Worm (Caenorhabditis elegans) whole organism, L3 larva: ENCODE results near the gene srg-51.
A peak's percentile ranks its signal among the peaks of the same experiment; 100 is the strongest.

Experiments
- R02D3.7 ChIP-seq: fragments of 150-350 bp; optimal IDR thresholded peaks from 2 replicates; lab custom pipeline; 2014; ENCODE audit warnings: missing biosample characterization, missing genetic modification characterization
- ZK546.5 ChIP-seq: sonication (generic microtip); optimal IDR thresholded peaks from 2 replicates; lab custom pipeline; 2017; ENCODE audit warnings: missing biosample characterization, missing genetic modification characterization
- ama-1 ChIP-seq: fragments of 150-350 bp; optimal IDR thresholded peaks from 2 replicates; lab custom pipeline; 2018
- ceh-16 ChIP-seq: sonication (generic microtip); optimal IDR thresholded peaks from 2 replicates; lab custom pipeline; 2017; ENCODE audit warnings: missing biosample characterization, missing genetic modification characterization
- ceh-28 ChIP-seq: fragments of 150-350 bp; optimal IDR thresholded peaks from 2 replicates; lab custom pipeline; 2014; ENCODE audit warnings: missing biosample characterization, missing genetic modification reagents, missing genetic modification characterization
- ceh-82 ChIP-seq: fragments of 150-350 bp; optimal IDR thresholded peaks from 2 replicates; lab custom pipeline; 2014; ENCODE audit warnings: missing biosample characterization, missing genetic modification characterization
- daf-12 ChIP-seq: fragments of 150-350 bp; optimal IDR thresholded peaks from 2 replicates; lab custom pipeline; 2014; ENCODE audit warnings: missing biosample characterization, missing genetic modification reagents, missing genetic modification characterization
- egl-27 ChIP-seq: sonication (generic microtip); optimal IDR thresholded peaks from 4 replicates; lab custom pipeline; 2017; ENCODE audit warnings: missing biosample characterization, missing genetic modification reagents, missing genetic modification characterization
- elt-1 ChIP-seq: fragments of 150-350 bp; optimal IDR thresholded peaks from 2 replicates; lab custom pipeline; 2014; ENCODE audit warnings: missing biosample characterization, missing genetic modification characterization
- elt-2 ChIP-seq: sonication (generic microtip); optimal IDR thresholded peaks from 2 replicates; lab custom pipeline; 2016; ENCODE audit warnings: missing genetic modification reagents, mild to moderate bottlenecking, missing genetic modification characterization, missing compliant biosample characterization
- elt-3 ChIP-seq, 3 experiments: fragments of 150-350 bp in 1 of 3; sonication (generic microtip) in 2 of 3; optimal IDR thresholded peaks; 2 replicates in 2 of 3; 4 replicates in 1 of 3; lab custom pipeline; 2014 to 2017; ENCODE audit warnings: missing biosample characterization in 3 of 3, missing genetic modification characterization in 3 of 3
- fkh-2 ChIP-seq: fragments of 150-350 bp; optimal IDR thresholded peaks from 2 replicates; lab custom pipeline; 2014; ENCODE audit warnings: missing biosample characterization, missing genetic modification reagents, missing genetic modification characterization
- hmg-11 ChIP-seq: sonication (generic microtip); optimal IDR thresholded peaks from 2 replicates; lab custom pipeline; 2016; ENCODE audit warnings: missing genetic modification characterization, missing compliant biosample characterization
- jun-1 ChIP-seq: fragments of 150-350 bp; optimal IDR thresholded peaks from 2 replicates; lab custom pipeline; 2014; ENCODE audit warnings: missing biosample characterization, missing genetic modification reagents, missing genetic modification characterization
- lin-15B ChIP-seq: fragments of 150-350 bp; optimal IDR thresholded peaks from 2 replicates; lab custom pipeline; 2014; ENCODE audit warnings: missing biosample characterization, missing genetic modification characterization
- mml-1 ChIP-seq: fragments of 150-350 bp; sonication (generic microtip); optimal IDR thresholded peaks from 3 replicates; lab custom pipeline; 2014; ENCODE audit warnings: missing biosample characterization, missing genetic modification characterization
- nfya-1 ChIP-seq: sonication (generic microtip); optimal IDR thresholded peaks from 2 replicates; lab custom pipeline; 2017; ENCODE audit warnings: missing genetic modification characterization, mild to moderate bottlenecking, missing compliant biosample characterization, antibody characterized with exemption, moderate library complexity; ENCODE audit not compliant: insufficient read depth
- nhr-12 ChIP-seq: fragments of 150-350 bp; optimal IDR thresholded peaks from 2 replicates; lab custom pipeline; 2014; ENCODE audit warnings: missing biosample characterization, missing genetic modification characterization
- nhr-23 ChIP-seq: fragments of 150-350 bp; optimal IDR thresholded peaks from 2 replicates; lab custom pipeline; 2014; ENCODE audit warnings: missing biosample characterization, missing genetic modification reagents, missing genetic modification characterization
- nhr-237 ChIP-seq: fragments of 150-350 bp; optimal IDR thresholded peaks from 2 replicates; lab custom pipeline; 2014; ENCODE audit warnings: missing biosample characterization, missing genetic modification characterization
- nhr-25 ChIP-seq: sonication (generic microtip); optimal IDR thresholded peaks from 2 replicates; lab custom pipeline; 2017; ENCODE audit warnings: missing biosample characterization, missing genetic modification characterization
- nhr-28 ChIP-seq: fragments of 150-350 bp; optimal IDR thresholded peaks from 2 replicates; lab custom pipeline; 2014; ENCODE audit warnings: missing biosample characterization, missing genetic modification characterization
- nhr-43 ChIP-seq: sonication (generic microtip); optimal IDR thresholded peaks from 2 replicates; lab custom pipeline; 2016; ENCODE audit warnings: mild to moderate bottlenecking, missing genetic modification characterization, missing compliant biosample characterization; ENCODE audit not compliant: poor library complexity, severe bottlenecking
- nhr-67 ChIP-seq: fragments of 150-350 bp; optimal IDR thresholded peaks from 2 replicates; lab custom pipeline; 2014; ENCODE audit warnings: missing biosample characterization, missing genetic modification characterization
- nhr-76 ChIP-seq: fragments of 150-350 bp; sonication (generic microtip); optimal IDR thresholded peaks from 5 replicates; lab custom pipeline; 2014; ENCODE audit warnings: missing biosample characterization, missing genetic modification characterization
- nhr-77 ChIP-seq: fragments of 150-350 bp; optimal IDR thresholded peaks from 2 replicates; lab custom pipeline; 2014; ENCODE audit warnings: missing biosample characterization, missing genetic modification characterization
- sea-2 ChIP-seq: fragments of 150-350 bp; sonication (generic microtip); optimal IDR thresholded peaks from 4 replicates; lab custom pipeline; 2014; ENCODE audit warnings: missing biosample characterization, missing genetic modification reagents, missing genetic modification characterization
- skn-1 ChIP-seq: fragments of 150-350 bp; optimal IDR thresholded peaks from 2 replicates; lab custom pipeline; 2014; ENCODE audit warnings: missing biosample characterization, missing genetic modification characterization
- snpc-4 ChIP-seq: fragments of 150-350 bp; optimal IDR thresholded peaks from 2 replicates; lab custom pipeline; 2014; ENCODE audit warnings: missing biosample characterization, missing genetic modification characterization
- tbx-2 ChIP-seq: sonication (generic microtip); optimal IDR thresholded peaks from 2 replicates; lab custom pipeline; 2016; ENCODE audit warnings: mild to moderate bottlenecking, missing genetic modification characterization, missing compliant biosample characterization
- unc-39 ChIP-seq: sonication (generic microtip); optimal IDR thresholded peaks from 4 replicates; lab custom pipeline; 2017; ENCODE audit warnings: missing biosample characterization, missing genetic modification characterization
- unc-62 ChIP-seq: fragments of 150-350 bp; sonication (generic microtip); optimal IDR thresholded peaks from 4 replicates; lab custom pipeline; 2014; ENCODE audit warnings: missing biosample characterization, missing genetic modification reagents, missing genetic modification characterization
- zag-1 ChIP-seq: fragments of 150-350 bp; optimal IDR thresholded peaks from 2 replicates; lab custom pipeline; 2014; ENCODE audit warnings: missing biosample characterization, missing genetic modification characterization
- ztf-11 ChIP-seq: fragments of 150-350 bp; optimal IDR thresholded peaks from 2 replicates; lab custom pipeline; 2014; ENCODE audit warnings: missing biosample characterization, missing genetic modification characterization
- ztf-4 ChIP-seq: fragments of 150-350 bp; optimal IDR thresholded peaks from 2 replicates; lab custom pipeline; 2014; ENCODE audit warnings: missing biosample characterization, missing genetic modification characterization

srg-51 gene

DNA sequence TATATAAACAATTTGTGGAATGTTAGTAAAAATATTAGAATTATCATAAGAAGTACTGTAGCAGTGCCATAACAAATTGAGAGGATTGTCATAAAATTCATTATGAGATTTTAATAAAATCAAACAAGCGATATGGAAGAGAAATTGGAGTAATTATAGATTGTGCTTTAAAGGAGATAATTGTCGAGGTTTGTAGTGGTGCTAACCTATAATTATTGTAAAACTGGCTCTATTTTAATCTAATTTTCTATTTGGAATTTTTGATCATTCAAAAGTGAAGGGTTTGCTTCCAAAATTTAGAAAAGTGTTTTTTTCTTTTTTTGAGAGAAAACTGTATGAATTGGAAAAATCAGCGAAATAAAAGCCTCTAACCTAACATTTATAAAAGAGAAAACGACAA lies at the start of gene srg-51:
Gene srg-51 (minus strand): TSS at position 101 of the 400 bp plus-strand sequence.
- TF ChIP-seq ama-1 (lab: Kevin White, UChicago), result no peak
- no peak for TF ChIP-seq nhr-76 (tag; lab: Kevin White, UChicago)
- no peak for TF ChIP-seq ztf-4 (tag; lab: Kevin White, UChicago)
- no peak for TF ChIP-seq elt-3 (tag; optimal IDR thresholded peaks at IDR 0.05; lab: Kevin White, UChicago)
- TF ChIP-seq daf-12, result no peak
- TF ChIP-seq unc-62 (GFP tag; lab: Kevin White, UChicago), result no peak
- TF ChIP-seq lin-15B (tag; lab: Kevin White, UChicago), result no peak
- no peak for TF ChIP-seq ceh-82 (tag; lab: Kevin White, UChicago)
- no peak for TF ChIP-seq ceh-16 (tag; lab: Kevin White, UChicago)
- TF ChIP-seq nhr-23, result no peak
- TF ChIP-seq hmg-11, result no peak
- TF ChIP-seq elt-1 (tag; lab: Kevin White, UChicago), result no peak
- TF ChIP-seq fkh-2 (tag; lab: Kevin White, UChicago), result no peak
- no peak for TF ChIP-seq mml-1 (tag; lab: Kevin White, UChicago)
- no peak for TF ChIP-seq egl-27 (tag; lab: Kevin White, UChicago)
- no peak for TF ChIP-seq tbx-2
- no peak for TF ChIP-seq skn-1
- TF ChIP-seq nhr-77 (tag; lab: Kevin White, UChicago), result no peak
- no peak for TF ChIP-seq jun-1 (tag; lab: Kevin White, UChicago)

DNA sequence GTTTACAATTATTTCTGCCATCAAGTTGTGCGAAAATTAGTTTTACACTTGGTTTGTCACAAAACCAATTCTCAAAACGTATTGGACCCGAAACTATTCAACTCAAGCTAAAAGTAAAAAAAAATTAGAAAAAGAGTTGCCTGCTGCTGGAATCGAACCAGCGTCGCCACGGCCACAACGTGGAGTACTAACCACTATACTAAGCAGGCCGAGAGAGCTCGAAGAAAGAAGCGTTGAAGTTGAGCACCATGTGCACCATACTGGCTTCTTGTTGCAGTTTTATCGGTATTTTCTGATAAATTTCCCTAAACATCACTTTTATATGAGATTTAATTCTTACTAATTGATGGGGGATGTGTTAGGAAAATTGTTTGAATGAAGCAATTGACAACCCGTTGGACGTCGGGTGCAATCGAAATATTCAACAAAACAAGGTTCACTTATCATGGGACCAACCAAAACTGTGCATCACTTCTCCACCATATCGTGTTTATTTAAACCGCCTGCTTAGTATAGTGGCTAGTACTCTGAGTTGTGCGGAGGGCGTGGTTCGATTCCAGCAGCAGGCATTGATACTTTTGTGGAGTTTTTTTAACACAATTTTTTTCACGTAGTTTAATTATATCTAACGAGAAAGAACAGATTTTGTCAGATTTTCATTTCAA lies 46.9 kb upstream of the srg-51 start:
- no peak for TF ChIP-seq zag-1 (tag; lab: Kevin White, UChicago)
- TF ChIP-seq elt-2 (tag; lab: Kevin White, UChicago), result peak; percentile 12

DNA sequence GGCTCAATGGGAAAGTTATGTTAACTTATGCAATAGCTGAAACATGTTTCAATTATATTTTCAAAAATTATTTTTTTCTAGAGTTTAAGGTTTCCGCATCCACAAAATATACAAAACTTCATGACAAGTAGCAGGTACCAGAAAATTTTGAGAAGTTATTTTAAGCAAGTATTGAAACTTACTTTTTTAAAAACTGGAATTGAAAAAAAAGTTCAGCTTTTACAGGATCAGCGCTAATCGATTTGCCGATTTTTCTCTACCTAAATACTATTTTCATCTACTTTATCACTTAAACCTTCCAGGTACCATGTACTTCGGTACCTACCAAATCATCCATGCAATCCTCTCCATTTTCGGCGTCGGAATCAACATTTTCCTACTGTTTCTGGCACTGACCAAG lies 38.9 kb upstream of the srg-51 start, which contains the start of gene srd-23:
Gene srd-23 (plus strand): TSS at position 301 of the 400 bp plus-strand sequence.
- no peak for TF ChIP-seq jun-1 (tag; lab: Kevin White, UChicago)
- no peak for TF ChIP-seq ceh-16 (tag; lab: Kevin White, UChicago)
- TF ChIP-seq elt-2 (tag; lab: Kevin White, UChicago), result no peak
- no peak for TF ChIP-seq hmg-11
- TF ChIP-seq ceh-28 (tag; lab: Kevin White, UChicago), result no peak
- TF ChIP-seq egl-27 (tag; lab: Kevin White, UChicago), result no peak
- TF ChIP-seq snpc-4, result no peak
- TF ChIP-seq elt-3 (tag; optimal IDR thresholded peaks at IDR 0.05; lab: Kevin White, UChicago), result no peak
- TF ChIP-seq ceh-82 (tag; lab: Kevin White, UChicago), result no peak
- TF ChIP-seq skn-1, result no peak
- no peak for TF ChIP-seq ZK546.5 (tag; lab: Kevin White, UChicago)
- TF ChIP-seq nhr-237 (tag; lab: Kevin White, UChicago), result no peak
- TF ChIP-seq unc-62 (GFP tag; lab: Kevin White, UChicago), result no peak
- TF ChIP-seq unc-39 (tag; lab: Kevin White, UChicago), result no peak
- TF ChIP-seq nhr-28 (tag; lab: Kevin White, UChicago), result no peak
- TF ChIP-seq ztf-4 (tag; lab: Kevin White, UChicago), result no peak
- no peak for TF ChIP-seq sea-2
- TF ChIP-seq nhr-12, result no peak
- TF ChIP-seq nhr-77 (tag; lab: Kevin White, UChicago), result no peak
- no peak for TF ChIP-seq nhr-25 (tag; lab: Kevin White, UChicago)

DNA sequence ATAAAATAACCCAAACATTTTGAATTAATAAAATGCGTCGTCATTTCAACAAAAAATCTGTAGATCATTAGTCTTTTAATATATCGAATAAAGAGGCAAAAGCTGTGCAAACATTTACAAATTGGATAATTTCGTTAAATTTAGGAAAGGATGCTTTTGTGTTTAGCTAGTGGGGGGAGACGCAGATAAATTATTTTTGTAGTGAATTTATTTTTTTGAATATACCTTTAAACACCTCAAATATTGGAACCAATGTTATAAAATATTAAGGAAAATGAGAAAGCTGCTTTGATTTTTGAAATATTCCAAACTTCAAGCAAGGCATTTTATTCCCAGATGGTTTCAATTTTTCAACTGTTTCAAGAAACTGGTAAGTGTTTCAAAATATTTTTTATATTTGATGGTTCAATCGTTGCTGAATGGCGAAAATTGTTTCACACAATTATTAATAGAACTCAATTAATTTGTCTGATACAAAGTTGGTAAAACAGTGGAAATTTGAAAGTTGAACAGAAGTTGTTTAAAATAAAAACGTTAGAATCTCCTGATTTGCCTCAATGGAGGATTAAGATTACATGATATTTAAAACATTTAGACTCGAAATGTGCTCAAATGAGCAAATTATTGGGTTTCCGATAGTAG lies 34.9 kb upstream of the srg-51 start, which contains the start of gene Y40H7A.4:
Gene Y40H7A.4 (minus strand): TSS at position 51 of the 642 bp plus-strand sequence.
- no peak for TF ChIP-seq zag-1 (tag; lab: Kevin White, UChicago)
- TF ChIP-seq fkh-2 (tag; lab: Kevin White, UChicago), result no peak

DNA sequence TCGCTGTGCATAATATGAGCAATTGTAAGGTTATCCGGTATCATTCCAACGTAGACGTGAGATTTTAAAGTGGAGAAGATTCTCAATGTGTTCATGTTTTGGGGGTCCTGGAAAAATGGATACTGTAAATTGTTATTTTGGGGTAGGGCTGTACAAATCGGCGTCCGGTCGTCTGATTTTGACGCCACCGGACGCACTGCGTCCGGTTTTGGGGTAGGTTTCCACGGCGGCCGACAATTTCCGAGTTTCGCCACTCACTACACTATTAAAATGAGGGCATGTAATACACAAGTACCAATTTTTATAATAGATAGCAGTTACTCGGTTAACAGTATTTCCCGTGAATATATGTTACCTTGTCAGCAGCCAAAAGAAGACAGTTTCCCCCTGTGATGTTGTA lies 27.7 kb upstream of the srg-51 start:
- TF ChIP-seq R02D3.7 (tag; lab: Kevin White, UChicago), result no peak

DNA sequence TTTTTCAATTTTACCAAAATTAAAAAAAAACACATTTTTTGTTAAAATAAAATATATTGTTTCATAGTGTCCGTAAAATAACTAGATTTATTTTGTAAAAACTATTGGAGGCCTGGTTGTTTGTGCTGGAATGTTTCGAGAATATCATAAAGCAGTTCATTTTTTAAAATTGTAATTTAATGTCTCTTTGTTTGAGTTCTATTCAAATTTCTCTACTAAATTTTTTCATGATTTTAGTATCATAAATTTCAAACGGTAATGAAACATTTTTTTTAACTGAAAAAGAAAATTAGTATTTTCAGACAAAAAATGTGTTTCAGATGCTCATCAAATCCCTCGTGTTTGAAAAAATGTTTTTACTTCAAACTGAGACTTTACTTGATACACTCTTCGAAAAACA lies 24.9 kb upstream of the srg-51 start:
- TF ChIP-seq nhr-43, result no peak
- TF ChIP-seq nhr-12, result no peak
- no peak for TF ChIP-seq nhr-28 (tag; lab: Kevin White, UChicago)
- no peak for TF ChIP-seq nhr-67 (tag; lab: Kevin White, UChicago)
- no peak for TF ChIP-seq snpc-4
- TF ChIP-seq ztf-11 (tag; lab: Kevin White, UChicago), result no peak
- TF ChIP-seq ceh-28 (tag; lab: Kevin White, UChicago), result no peak
- TF ChIP-seq zag-1 (tag; lab: Kevin White, UChicago), result no peak
- no peak for TF ChIP-seq mml-1 (tag; lab: Kevin White, UChicago)
- TF ChIP-seq elt-2 (tag; lab: Kevin White, UChicago), result no peak
- no peak for TF ChIP-seq unc-39 (tag; lab: Kevin White, UChicago)
- TF ChIP-seq elt-3 (tag; optimal IDR thresholded peaks at IDR 0.05; lab: Kevin White, UChicago), result no peak
- TF ChIP-seq nhr-77 (tag; lab: Kevin White, UChicago), result no peak
- no peak for TF ChIP-seq nfya-1
